Fruit fly (Drosophila melanogaster) whole organism, pupa: Measurements from ENCODE around the gene RpL28.
A peak's percentile ranks its signal among the peaks of the same experiment; 100 is the strongest.

ENCODE experiments used
- CG10348 ChIP-seq: fragments of 200-800 bp; sonication (Bioruptor generic); IDR thresholded peaks from 2 replicates; pipeline ENCODE4 v1.3.6; 2022; ENCODE audit warnings: missing biosample characterization, missing genetic modification characterization
- CG12605 ChIP-seq: fragments of 200-800 bp; sonication (Bioruptor generic); IDR thresholded peaks from 2 replicates; pipeline ENCODE4 v1.3.6; 2022; ENCODE audit warnings: missing biosample characterization, missing genetic modification characterization
- CG13204 ChIP-seq: fragments of 200-800 bp; sonication (Bioruptor generic); optimal IDR thresholded peaks from 2 replicates; lab custom pipeline; 2018; ENCODE audit warnings: missing biosample characterization, mild to moderate bottlenecking, missing genetic modification characterization, moderate library complexity
- CG14655 ChIP-seq: fragments of 200-800 bp; sonication (Bioruptor generic); optimal IDR thresholded peaks from 3 replicates; lab custom pipeline; 2017; ENCODE audit warnings: mild to moderate bottlenecking, missing biosample characterization, missing genetic modification reagents, missing genetic modification characterization
- CG15710 ChIP-seq: fragments of 200-800 bp; sonication (Bioruptor generic); optimal IDR thresholded peaks from 2 replicates; lab custom pipeline; 2018; ENCODE audit warnings: missing biosample characterization, mild to moderate bottlenecking, missing genetic modification characterization, moderate library complexity
- CG17806 ChIP-seq: fragments of 200-800 bp; sonication (Bioruptor generic); optimal IDR thresholded peaks from 2 replicates; lab custom pipeline; 2018; ENCODE audit warnings: missing biosample characterization, mild to moderate bottlenecking, missing genetic modification characterization, moderate library complexity
- CG32121 ChIP-seq: fragments of 200-800 bp; sonication (Bioruptor generic); IDR thresholded peaks from 2 replicates; pipeline ENCODE4 v1.3.6; 2022; ENCODE audit warnings: missing biosample characterization, missing genetic modification characterization
- CG34367 ChIP-seq: fragments of 200-800 bp; sonication (Bioruptor generic); optimal IDR thresholded peaks from 2 replicates; lab custom pipeline; 2018; ENCODE audit warnings: missing biosample characterization, mild to moderate bottlenecking, missing genetic modification characterization
- CG4496 ChIP-seq: fragments of 200-800 bp; sonication (Bioruptor generic); IDR thresholded peaks from 3 replicates; pipeline ENCODE4 v1.3.6; 2022; ENCODE audit warnings: missing biosample characterization, missing genetic modification characterization
- CG8159 ChIP-seq: fragments of 200-800 bp; sonication (Bioruptor generic); optimal IDR thresholded peaks from 3 replicates; lab custom pipeline; 2018; ENCODE audit warnings: missing biosample characterization, mild to moderate bottlenecking, missing genetic modification characterization, moderate library complexity
- CG8301 ChIP-seq: fragments of 200-800 bp; sonication (Bioruptor generic); optimal IDR thresholded peaks from 2 replicates; lab custom pipeline; 2018; ENCODE audit warnings: missing biosample characterization, mild to moderate bottlenecking, missing genetic modification characterization
- CG9948 ChIP-seq: fragments of 200-800 bp; sonication (Bioruptor generic); optimal IDR thresholded peaks from 2 replicates; lab custom pipeline; 2018; ENCODE audit warnings: missing biosample characterization, mild to moderate bottlenecking, missing genetic modification characterization, moderate library complexity
- D1 ChIP-seq: fragments of 200-800 bp; sonication (Bioruptor generic); optimal IDR thresholded peaks from 2 replicates; lab custom pipeline; 2018; ENCODE audit warnings: missing biosample characterization, mild to moderate bottlenecking, missing genetic modification characterization, moderate library complexity
- EcR ChIP-seq: fragments of 200-800 bp; sonication (Bioruptor generic); optimal IDR thresholded peaks from 3 replicates; lab custom pipeline; 2019; ENCODE audit warnings: missing biosample characterization, missing genetic modification characterization, mild to moderate bottlenecking, moderate library complexity, missing genetic modification reagents
- Ets98B ChIP-seq: fragments of 200-800 bp; sonication (Bioruptor generic); IDR thresholded peaks from 2 replicates; pipeline ENCODE4 v1.3.6; 2022; ENCODE audit warnings: missing biosample characterization, missing genetic modification characterization
- Pif1A ChIP-seq: fragments of 200-800 bp; sonication (Bioruptor generic); optimal IDR thresholded peaks from 3 replicates; lab custom pipeline; 2016; ENCODE audit warnings: missing biosample characterization, missing genetic modification characterization
- Pif1B ChIP-seq: fragments of 200-800 bp; sonication (Bioruptor generic); optimal IDR thresholded peaks from 3 replicates; lab custom pipeline; 2016; ENCODE audit warnings: missing biosample characterization, missing genetic modification characterization
- Snoo ChIP-seq: fragments of 200-800 bp; sonication (Bioruptor generic); optimal IDR thresholded peaks from 3 replicates; lab custom pipeline; 2017; ENCODE audit warnings: missing biosample characterization, mild to moderate bottlenecking, missing genetic modification characterization, inconsistent platforms
- fd96Ca ChIP-seq: fragments of 200-800 bp; sonication (Bioruptor generic); IDR thresholded peaks from 3 replicates; pipeline ENCODE4 v1.3.6; 2022; ENCODE audit warnings: missing biosample characterization, missing genetic modification characterization
- gl ChIP-seq: fragments of 200-800 bp; sonication (Bioruptor generic); optimal IDR thresholded peaks from 2 replicates; lab custom pipeline; 2018; ENCODE audit warnings: missing biosample characterization, mild to moderate bottlenecking, missing genetic modification characterization
- rn ChIP-seq: fragments of 200-800 bp; sonication (Bioruptor generic); IDR thresholded peaks from 2 replicates; pipeline ENCODE4 v1.3.6; 2022; ENCODE audit warnings: missing biosample characterization, missing genetic modification characterization

The RpL28 gene

DNA sequence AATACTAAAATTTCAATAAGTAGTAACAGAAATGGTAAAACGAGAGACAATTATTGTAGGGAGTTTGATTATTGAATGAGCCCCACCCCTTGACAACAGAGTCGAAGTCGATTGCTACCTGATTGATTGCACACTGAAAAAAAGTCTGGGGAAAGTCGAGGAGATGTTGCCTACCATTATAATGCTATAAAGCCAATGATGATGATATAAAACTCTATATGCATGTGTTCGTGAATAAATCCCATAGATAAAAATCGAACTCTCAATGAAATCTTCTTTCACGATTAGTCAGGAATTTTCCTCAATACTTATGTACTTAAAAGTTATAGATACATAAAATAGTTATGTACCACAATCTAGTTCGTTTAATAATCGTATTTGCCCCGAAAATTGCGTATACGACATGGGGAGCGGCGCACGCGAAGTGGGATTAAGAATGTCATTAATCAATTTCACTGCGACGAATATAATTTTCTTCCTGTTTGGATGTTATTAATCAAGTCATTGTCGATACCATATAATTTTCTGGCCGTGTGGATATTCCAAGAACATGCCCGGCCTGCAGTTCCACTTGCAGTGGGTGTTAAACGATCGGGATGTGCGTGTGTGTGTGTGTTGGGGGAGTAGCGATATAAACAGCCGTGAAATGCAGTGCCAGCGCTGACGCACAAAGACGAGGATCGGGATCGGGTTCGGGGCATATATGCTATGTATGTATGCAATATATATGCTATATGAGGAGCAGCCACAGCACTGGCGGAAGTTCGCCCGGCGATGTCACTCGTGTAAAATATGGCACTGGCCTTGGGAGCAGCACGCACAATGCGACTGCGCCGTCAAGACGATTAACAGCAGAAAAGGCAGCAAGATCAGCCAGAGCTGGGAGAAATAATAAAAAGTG is 21.7 kb upstream of the RpL28 start, which contains the start of gene CG12078:
CG12078 (minus strand) TSS at position 51 of the 901 bp plus-strand sequence.
- no peak for TF ChIP-seq Ets98B
- peak; percentile 7 for TF ChIP-seq Pif1A (GFP tag; lab: Kevin White, UChicago)
- peak; percentile 23 for TF ChIP-seq CG9948 (tag; lab: Kevin White, UChicago)
- TF ChIP-seq EcR (GFP tag; lab: Kevin White, UChicago), result peak; percentile 93
- no peak for TF ChIP-seq CG15710 (tag; lab: Kevin White, UChicago)
- peak; percentile 16 for TF ChIP-seq CG8159 (tag; lab: Kevin White, UChicago)

DNA sequence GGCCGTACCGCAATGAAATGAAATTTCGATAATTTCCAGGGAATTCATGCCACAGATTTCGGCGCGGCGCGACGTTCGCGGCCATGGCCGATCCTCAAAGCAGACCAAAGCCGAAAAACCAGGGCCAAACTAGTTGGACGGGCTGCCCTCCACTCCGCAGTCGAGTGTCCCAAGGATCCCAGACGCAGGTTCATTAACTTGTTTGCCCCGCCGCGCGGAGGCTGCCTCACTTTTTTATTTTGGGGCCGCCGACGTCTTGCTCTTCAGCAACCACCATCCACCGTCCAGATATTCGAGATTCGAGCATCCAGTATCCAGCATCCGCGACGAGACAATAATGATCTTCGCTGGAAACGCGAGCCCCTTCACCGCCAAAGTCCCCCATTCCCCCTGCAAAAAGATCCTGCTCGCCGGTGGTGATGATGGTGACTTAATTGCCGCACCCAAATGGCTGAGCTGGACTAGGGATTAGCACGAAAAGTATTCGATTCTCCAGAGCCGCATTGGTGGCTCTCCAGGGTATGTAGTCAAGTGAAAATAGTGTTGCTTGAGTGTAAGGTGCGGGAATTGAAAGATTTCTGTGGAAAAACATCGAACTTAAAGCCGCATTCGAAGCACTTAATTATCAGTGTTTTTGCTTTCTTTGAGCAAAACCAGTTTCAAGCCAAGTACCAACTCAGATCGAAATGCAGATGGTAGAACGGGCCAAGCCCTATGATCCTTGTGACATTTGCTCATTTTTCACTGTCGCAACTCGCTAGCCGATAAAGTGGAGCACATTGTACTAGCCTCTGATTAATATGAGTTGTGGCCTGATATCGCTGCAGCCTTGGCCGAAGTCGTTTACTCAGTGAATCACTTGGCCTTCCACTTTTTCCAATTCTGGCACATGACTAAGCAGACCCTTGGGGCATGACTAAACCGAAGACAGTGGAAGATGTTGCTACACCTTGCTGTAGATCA is 19.6 kb upstream of the RpL28 start:
- TF ChIP-seq CG8159 (tag; lab: Kevin White, UChicago) (peak; percentile 6), rn (no peak), fd96Ca (GFP tag; lab: Robert Waterston, UW) (0 out of 3 replicates have a peak, but pooled peaks have one; percentile 25), Pif1A (GFP tag; lab: Kevin White, UChicago) (peak; percentile 10), CG4496 (GFP tag; lab: Robert Waterston, UW) (no peak), gl (tag; lab: Kevin White, UChicago) (no peak), CG10348 (GFP tag; lab: Robert Waterston, UW) (no peak), CG13204 (GFP tag; lab: Kevin White, UChicago) (peak; percentile 53), Pif1B (peak; percentile 9), CG14655 (peak; percentile 4), Snoo (tag; lab: Kevin White, UChicago) (peak; percentile 83), CG9948 (tag; lab: Kevin White, UChicago) (no peak), CG17806 (no peak), CG32121 (GFP tag; lab: Robert Waterston, UW) (0 out of 2 replicates have a peak, but pooled peaks have one; percentile 12), CG12605 (GFP tag; lab: Robert Waterston, UW) (no peak), CG34367 (tag; lab: Kevin White, UChicago) (peak; percentile 8), EcR (GFP tag; lab: Kevin White, UChicago) (peak; percentile 94), CG15710 (tag; lab: Kevin White, UChicago) (peak; percentile 24)

DNA sequence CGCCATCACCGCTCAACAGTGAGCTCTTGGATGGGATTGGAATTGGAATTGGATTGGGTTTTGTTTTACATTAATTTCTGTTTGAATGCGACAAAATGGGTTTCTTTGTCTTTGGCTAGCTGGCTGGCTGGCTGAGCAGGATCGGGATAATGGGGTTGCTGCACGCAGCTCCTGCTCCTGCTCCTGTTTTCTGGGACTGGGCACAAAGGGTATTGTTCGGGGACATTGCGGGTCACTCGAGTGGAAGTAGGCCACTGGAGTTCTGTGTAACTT is 18.5 kb upstream of the RpL28 start:
- TF ChIP-seq EcR (GFP tag; lab: Kevin White, UChicago), result peak; percentile 97
- TF ChIP-seq CG14655, result no peak

DNA sequence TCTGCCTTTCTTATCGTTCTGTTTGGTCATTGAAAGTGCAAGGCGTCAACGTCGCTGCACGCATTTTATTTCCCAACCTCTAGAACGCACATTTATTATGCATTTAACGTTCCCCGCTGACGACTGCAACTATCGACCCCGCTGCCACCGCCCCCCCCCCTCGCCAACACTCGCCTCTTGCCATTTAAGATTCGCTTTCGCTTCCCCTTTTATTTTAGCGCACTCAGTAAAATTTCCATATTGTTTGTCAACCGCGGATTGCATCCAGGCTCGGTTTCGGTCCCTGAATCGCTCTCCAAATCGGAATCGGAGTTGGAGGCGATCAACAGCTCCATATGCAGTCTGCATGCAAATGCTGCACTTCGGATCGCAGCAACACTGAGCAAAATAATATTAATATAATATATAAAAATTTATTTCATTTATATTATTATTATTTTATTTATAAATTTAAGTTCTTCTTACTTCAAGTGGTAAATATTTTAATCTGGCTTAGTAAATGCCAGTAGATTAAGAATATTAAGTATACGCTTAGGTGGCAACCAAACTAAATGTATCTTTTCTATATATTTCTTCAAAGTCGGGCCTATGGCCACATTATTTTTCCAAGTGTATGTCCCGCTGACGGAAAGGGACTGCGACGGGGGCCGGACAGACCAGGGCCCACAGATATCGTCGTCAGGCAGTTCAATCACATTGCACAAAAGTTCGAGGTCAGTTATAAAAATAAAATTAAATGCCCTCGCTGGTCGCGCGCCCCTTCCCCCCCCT is 18.0 kb upstream of the RpL28 start:
- peak; percentile 69 for TF ChIP-seq Ets98B
- peak; percentile 84 for TF ChIP-seq CG4496 (GFP tag; lab: Robert Waterston, UW)
- peak; percentile 87 for TF ChIP-seq gl (tag; lab: Kevin White, UChicago)
- TF ChIP-seq rn, result peak; percentile 79
- peak; percentile 97 for TF ChIP-seq CG34367 (tag; lab: Kevin White, UChicago)
- peak; percentile 98 for TF ChIP-seq CG9948 (tag; lab: Kevin White, UChicago)
- no peak for TF ChIP-seq CG10348 (GFP tag; lab: Robert Waterston, UW)
- peak; percentile 97 for TF ChIP-seq CG13204 (GFP tag; lab: Kevin White, UChicago)
- peak; percentile 60 for TF ChIP-seq EcR (GFP tag; lab: Kevin White, UChicago)
- TF ChIP-seq CG12605 (GFP tag; lab: Robert Waterston, UW), result peak; percentile 71
- peak; percentile 73 for TF ChIP-seq CG32121 (GFP tag; lab: Robert Waterston, UW)
- peak; percentile 95 for TF ChIP-seq CG14655
- TF ChIP-seq CG8159 (tag; lab: Kevin White, UChicago), result peak; percentile 99
- TF ChIP-seq fd96Ca (GFP tag; lab: Robert Waterston, UW), result peak; percentile 71; the same call in 2 of the 3 replicates
- TF ChIP-seq CG15710 (tag; lab: Kevin White, UChicago), result peak; percentile 99
- TF ChIP-seq Snoo (tag; lab: Kevin White, UChicago), result peak; percentile 87
- TF ChIP-seq Pif1B, result peak; percentile 90
- TF ChIP-seq D1 (tag; lab: Kevin White, UChicago), result peak; percentile 95
- peak; percentile 97 for TF ChIP-seq CG17806
- TF ChIP-seq CG8301 (tag; lab: Kevin White, UChicago), result peak; percentile 84
- TF ChIP-seq Pif1A (GFP tag; lab: Kevin White, UChicago), result peak; percentile 91
